Worm (Caenorhabditis elegans): ENCODE results near the gene F45F2.9.

Gene F45F2.9

DNA sequence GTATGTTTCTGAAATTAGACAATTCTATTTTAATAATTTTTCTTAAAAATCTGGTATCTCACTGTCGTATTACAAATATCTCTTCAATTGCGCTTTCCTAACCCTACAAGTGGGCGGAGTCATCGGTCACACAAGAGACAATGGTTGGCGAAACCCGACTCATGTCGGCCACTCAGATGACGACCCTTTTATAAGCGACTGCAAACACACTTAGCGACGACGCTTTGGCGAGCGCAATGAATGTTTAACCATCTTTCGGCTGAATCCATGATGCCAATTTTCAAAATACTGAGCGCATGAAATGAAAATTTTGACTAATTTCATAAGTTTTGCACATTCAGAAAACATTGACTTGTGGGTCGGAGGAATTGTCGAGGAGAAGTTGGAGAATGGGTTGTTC, 12.9 kb downstream of the F45F2.9 start:
- TF ChIP-seq mab-5 (tag; optimal IDR thresholded peaks at IDR 0.05), result peak; percentile 62
- peak; percentile 95 for TF ChIP-seq nhr-28 (tag; optimal IDR thresholded peaks at IDR 0.05)
- TF ChIP-seq hlh-1 (tag; optimal IDR thresholded peaks at IDR 0.05), result peak; percentile 86
- TF ChIP-seq lsy-2 (tag; optimal IDR thresholded peaks at IDR 0.05), result peak; percentile 38
- peak; percentile 71 for TF ChIP-seq ceh-39 (tag; optimal IDR thresholded peaks at IDR 0.05)
- peak; percentile 96 for TF ChIP-seq sem-2 (GFP tag; optimal IDR thresholded peaks at IDR 0.05)
- TF ChIP-seq nhr-2 (tag; optimal IDR thresholded peaks at IDR 0.05), result no peak
- TF ChIP-seq ceh-83 (GFP tag; optimal IDR thresholded peaks at IDR 0.05), result peak; percentile 99
- peak; percentile 88 for TF ChIP-seq nhr-237 (tag; optimal IDR thresholded peaks at IDR 0.05)
- no peak for TF ChIP-seq snpc-4 (tag; optimal IDR thresholded peaks at IDR 0.05)
- peak; percentile 92 for TF ChIP-seq lin-13 (tag; optimal IDR thresholded peaks at IDR 0.05)
- TF ChIP-seq mep-1 (tag; optimal IDR thresholded peaks at IDR 0.05), result peak; percentile 88
- TF ChIP-seq ceh-43 (GFP tag; optimal IDR thresholded peaks at IDR 0.05), result peak; percentile 98
- TF ChIP-seq unc-62 (GFP tag; optimal IDR thresholded peaks at IDR 0.05), result peak; percentile 89
- no peak for TF ChIP-seq zip-8 (tag; optimal IDR thresholded peaks at IDR 0.05)
- peak; percentile 99 for TF ChIP-seq mls-2 (tag; optimal IDR thresholded peaks at IDR 0.05)
- TF ChIP-seq ham-2 (GFP tag; optimal IDR thresholded peaks at IDR 0.05), result peak; percentile 99
- peak; percentile 80 for TF ChIP-seq nhr-12 (tag; optimal IDR thresholded peaks at IDR 0.05)
- peak; percentile 98 for TF ChIP-seq tbx-8 (GFP tag; optimal IDR thresholded peaks at IDR 0.05)
- peak; percentile 88 for TF ChIP-seq ztf-11 (tag; optimal IDR thresholded peaks at IDR 0.05)
- TF ChIP-seq flh-1 (GFP tag; optimal IDR thresholded peaks at IDR 0.05), result peak; percentile 97
- TF ChIP-seq pha-4 (tag; optimal IDR thresholded peaks at IDR 0.05), result peak; percentile 94
- peak; percentile 97 for TF ChIP-seq bed-3 (GFP tag; optimal IDR thresholded peaks at IDR 0.05)
- TF ChIP-seq lin-32 (GFP tag; optimal IDR thresholded peaks at IDR 0.05), result peak; percentile 99
- peak; percentile 98 for TF ChIP-seq unc-39 (tag; optimal IDR thresholded peaks at IDR 0.05)
- TF ChIP-seq sptf-1 (tag; optimal IDR thresholded peaks at IDR 0.05), result peak; percentile 99
- TF ChIP-seq drap-1 (GFP tag; optimal IDR thresholded peaks at IDR 0.05), result peak; percentile 99
- TF ChIP-seq elt-3 (tag; optimal IDR thresholded peaks at IDR 0.05), result peak; percentile 92
- TF ChIP-seq blmp-1 (tag; optimal IDR thresholded peaks at IDR 0.05), result no peak
- TF ChIP-seq M03D4.4 (tag; optimal IDR thresholded peaks at IDR 0.05), result peak; percentile 98
- peak; percentile 99 for TF ChIP-seq unc-120 (tag; optimal IDR thresholded peaks at IDR 0.05; ENCODE audit: poor library complexity, severe bottlenecking)
- TF ChIP-seq ces-1 (GFP tag; optimal IDR thresholded peaks at IDR 0.05), result peak; percentile 73
- TF ChIP-seq cnd-1 (tag; optimal IDR thresholded peaks at IDR 0.05), result peak; percentile 99
- TF ChIP-seq nhr-76 (tag; optimal IDR thresholded peaks at IDR 0.05), result peak; percentile 88
- TF ChIP-seq elt-1 (tag; optimal IDR thresholded peaks at IDR 0.05; ENCODE audit: borderline replicate concordance, insufficient read depth), result no peak

DNA sequence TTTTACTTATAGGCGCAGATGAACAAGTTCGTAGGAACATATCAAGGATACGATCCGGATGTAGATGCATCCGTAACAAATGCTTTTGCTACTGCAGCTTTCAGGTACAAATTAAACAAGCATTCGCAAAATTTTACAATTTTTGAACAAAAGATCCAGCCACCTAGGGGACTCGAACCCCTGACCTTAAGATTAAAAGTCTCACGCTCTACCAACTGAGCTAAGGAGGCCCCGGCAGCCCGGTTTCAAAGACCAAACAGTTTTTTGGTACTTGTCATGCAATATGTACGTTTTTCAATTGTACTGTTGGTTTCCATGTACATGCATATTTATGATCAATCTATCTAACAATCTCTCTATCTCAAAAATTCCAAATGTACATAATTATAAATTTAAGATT, 13.9 kb downstream of the F45F2.9 start:
- TF ChIP-seq hlh-1 (tag; optimal IDR thresholded peaks at IDR 0.05) (no peak), unc-120 (tag; optimal IDR thresholded peaks at IDR 0.05; ENCODE audit: poor library complexity, severe bottlenecking) (no peak), elt-1 (tag; optimal IDR thresholded peaks at IDR 0.05; ENCODE audit: borderline replicate concordance, insufficient read depth) (no peak), nhr-237 (tag; optimal IDR thresholded peaks at IDR 0.05) (no peak)

DNA sequence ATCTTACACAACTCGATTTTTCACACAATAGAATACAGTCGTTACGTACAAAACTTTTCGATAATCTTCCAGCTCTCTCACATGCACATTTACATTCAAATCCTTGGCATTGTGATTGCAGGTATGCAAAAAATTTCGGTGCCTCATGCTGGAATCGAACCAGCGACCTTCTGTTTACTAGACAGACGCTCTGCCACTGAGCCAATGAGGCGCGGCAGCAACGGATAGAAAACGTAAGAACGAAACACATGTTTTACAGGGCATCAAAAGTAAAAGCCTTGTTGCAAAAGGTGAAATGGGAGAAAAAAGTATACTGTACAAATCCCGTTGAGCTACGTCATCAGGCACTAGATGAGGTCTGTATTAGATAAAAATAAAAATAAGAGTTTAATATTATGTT, 17.3 kb downstream of the F45F2.9 start:
- TF ChIP-seq ceh-83 (GFP tag; optimal IDR thresholded peaks at IDR 0.05) (no peak), lin-32 (GFP tag; optimal IDR thresholded peaks at IDR 0.05) (no peak), mab-5 (tag; optimal IDR thresholded peaks at IDR 0.05) (no peak), tbx-8 (GFP tag; optimal IDR thresholded peaks at IDR 0.05) (no peak), sptf-1 (tag; optimal IDR thresholded peaks at IDR 0.05) (no peak), unc-120 (tag; optimal IDR thresholded peaks at IDR 0.05; ENCODE audit: poor library complexity, severe bottlenecking) (no peak), ceh-39 (tag; optimal IDR thresholded peaks at IDR 0.05) (no peak), unc-62 (GFP tag; optimal IDR thresholded peaks at IDR 0.05) (no peak), zip-8 (tag; optimal IDR thresholded peaks at IDR 0.05) (no peak), pha-4 (tag; optimal IDR thresholded peaks at IDR 0.05) (no peak), ham-2 (GFP tag; optimal IDR thresholded peaks at IDR 0.05) (no peak), ztf-11 (tag; optimal IDR thresholded peaks at IDR 0.05) (no peak), unc-39 (tag; optimal IDR thresholded peaks at IDR 0.05) (no peak), drap-1 (GFP tag; optimal IDR thresholded peaks at IDR 0.05) (no peak), mls-2 (tag; optimal IDR thresholded peaks at IDR 0.05) (no peak), hlh-1 (tag; optimal IDR thresholded peaks at IDR 0.05) (no peak), M03D4.4 (tag; optimal IDR thresholded peaks at IDR 0.05) (no peak), blmp-1 (tag; optimal IDR thresholded peaks at IDR 0.05) (no peak), flh-1 (GFP tag; optimal IDR thresholded peaks at IDR 0.05) (no peak), nhr-2 (tag; optimal IDR thresholded peaks at IDR 0.05) (no peak)
